Worm (Caenorhabditis elegans) whole organism, early embryonic: Measurements from ENCODE around the gene mlc-7.

Source experiments
- B0310.2 ChIP-seq: sonication (generic microtip); optimal IDR thresholded peaks from 2 replicates; lab custom pipeline; 2016; ENCODE audit warnings: mild to moderate bottlenecking, missing genetic modification characterization, missing compliant biosample characterization
- F13C5.2 ChIP-seq: sonication (generic microtip); optimal IDR thresholded peaks from 2 replicates; lab custom pipeline; 2017; ENCODE audit warnings: mild to moderate bottlenecking, missing genetic modification characterization, inconsistent platforms, missing compliant biosample characterization
- aly-1 ChIP-seq: sonication (generic microtip); optimal IDR thresholded peaks from 2 replicates; lab custom pipeline; 2016; ENCODE audit warnings: missing genetic modification characterization, missing compliant biosample characterization
- ama-1 ChIP-seq: fragments of 150-350 bp; optimal IDR thresholded peaks from 2 replicates; lab custom pipeline; 2014
- ceh-13 ChIP-seq: fragments of 200-800 bp; sonication (Bioruptor generic); optimal IDR thresholded peaks from 2 replicates; lab custom pipeline; 2018; ENCODE audit warnings: mild to moderate bottlenecking, missing genetic modification characterization, missing compliant biosample characterization
- ceh-36 ChIP-seq: sonication (generic microtip); optimal IDR thresholded peaks from 2 replicates; lab custom pipeline; 2016; ENCODE audit warnings: missing genetic modification characterization, inconsistent platforms, missing compliant biosample characterization
- ets-7 ChIP-seq: sonication (generic microtip); optimal IDR thresholded peaks from 2 replicates; lab custom pipeline; 2016; ENCODE audit warnings: missing genotype, missing genetic modification characterization, missing compliant biosample characterization
- flt-1 ChIP-seq: fragments of 200-800 bp; sonication (Bioruptor generic); IDR thresholded peaks from 2 replicates; pipeline ENCODE4 v1.3.6; 2022; ENCODE audit warnings: missing genetic modification characterization, missing compliant biosample characterization
- hmbx-1 ChIP-seq: sonication (generic microtip); optimal IDR thresholded peaks from 2 replicates; lab custom pipeline; 2016; ENCODE audit warnings: mild to moderate bottlenecking, missing genetic modification characterization, missing compliant biosample characterization
- hmg-4 ChIP-seq: fragments of 200-800 bp; sonication (Bioruptor generic); optimal IDR thresholded peaks from 2 replicates; lab custom pipeline; 2018; ENCODE audit warnings: mild to moderate bottlenecking, missing genetic modification characterization, missing compliant biosample characterization
- hnd-1 ChIP-seq: sonication (generic microtip); optimal IDR thresholded peaks from 2 replicates; lab custom pipeline; 2016; ENCODE audit warnings: missing genetic modification characterization, missing compliant biosample characterization
- pes-1 ChIP-seq: fragments of 200-800 bp; sonication (Bioruptor generic); IDR thresholded peaks from 2 replicates; pipeline ENCODE4 v1.3.6; 2022; ENCODE audit warnings: missing genetic modification reagents, missing genetic modification characterization, missing compliant biosample characterization
- scrt-1 ChIP-seq: fragments of 200-800 bp; sonication (Bioruptor generic); IDR thresholded peaks from 2 replicates; pipeline ENCODE4 v1.3.6; 2022; ENCODE audit warnings: missing genetic modification characterization, missing compliant biosample characterization
- sea-1 ChIP-seq: fragments of 200-800 bp; sonication (Bioruptor generic); conservative IDR thresholded peaks from 2 replicates; pipeline ENCODE4 v1.3.6; 2022; ENCODE audit warnings: missing genetic modification characterization, missing compliant biosample characterization
- tbx-11 ChIP-seq: fragments of 200-800 bp; sonication (Bioruptor generic); IDR thresholded peaks from 2 replicates; pipeline ENCODE4 v1.3.6; 2022; ENCODE audit warnings: missing genetic modification characterization, missing compliant biosample characterization
- tbx-37 ChIP-seq: fragments of 200-800 bp; sonication (Bioruptor generic); conservative IDR thresholded peaks from 2 replicates; pipeline ENCODE4 v1.3.6; 2022; ENCODE audit warnings: missing genetic modification reagents, missing genetic modification characterization, missing compliant biosample characterization
- tra-4 ChIP-seq: sonication (generic microtip); optimal IDR thresholded peaks from 2 replicates; lab custom pipeline; 2017; ENCODE audit warnings: missing genetic modification characterization, missing compliant biosample characterization

The mlc-7 gene

DNA sequence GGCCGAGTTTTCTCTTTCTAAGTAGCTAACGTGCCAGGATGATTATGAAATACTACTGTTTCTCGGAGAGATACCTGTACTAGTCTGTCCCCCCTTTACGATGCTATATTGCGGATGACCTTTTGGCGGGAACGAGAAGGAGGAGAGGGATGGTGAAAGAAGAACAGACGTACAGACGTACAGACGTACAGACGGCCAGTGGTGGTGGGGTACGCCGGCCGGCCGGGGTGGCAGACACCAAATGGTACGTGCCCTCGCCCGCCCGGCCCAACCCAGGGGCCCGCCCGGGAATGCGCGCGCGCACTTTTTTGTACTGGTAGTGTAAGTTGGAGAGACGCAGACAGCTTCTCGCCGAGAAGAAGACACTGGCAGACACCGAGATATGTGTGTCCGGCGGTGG lies 30.2 kb upstream of the mlc-7 start:
- TF ChIP-seq F13C5.2 (peak; percentile 25), hmg-4 (GFP tag; lab: Kevin White, UChicago) (peak; percentile 88), scrt-1 (GFP tag; lab: Robert Waterston, UW) (no peak), tbx-37 (GFP tag; lab: Robert Waterston, UW) (no peak), flt-1 (peak; percentile 35), B0310.2 (tag; lab: Kevin White, UChicago) (peak; percentile 48), hmbx-1 (tag; lab: Kevin White, UChicago) (no peak), hnd-1 (tag; lab: Kevin White, UChicago) (no peak), ceh-36 (peak; percentile 29), aly-1 (peak; percentile 46), sea-1 (GFP tag; lab: Robert Waterston, UW) (peak; percentile 66; the same call in 1 of the 2 replicates), tra-4 (tag; lab: Kevin White, UChicago) (peak; percentile 11), ets-7 (tag; lab: Kevin White, UChicago) (no peak), ceh-13 (no peak), pes-1 (GFP tag; lab: Robert Waterston, UW) (0 out of 2 replicates have a peak, but pooled peaks have one; percentile 26), tbx-11 (peak; percentile 37; the same call in 1 of the 2 replicates), ama-1 (lab: Kevin White, UChicago) (no peak)

DNA sequence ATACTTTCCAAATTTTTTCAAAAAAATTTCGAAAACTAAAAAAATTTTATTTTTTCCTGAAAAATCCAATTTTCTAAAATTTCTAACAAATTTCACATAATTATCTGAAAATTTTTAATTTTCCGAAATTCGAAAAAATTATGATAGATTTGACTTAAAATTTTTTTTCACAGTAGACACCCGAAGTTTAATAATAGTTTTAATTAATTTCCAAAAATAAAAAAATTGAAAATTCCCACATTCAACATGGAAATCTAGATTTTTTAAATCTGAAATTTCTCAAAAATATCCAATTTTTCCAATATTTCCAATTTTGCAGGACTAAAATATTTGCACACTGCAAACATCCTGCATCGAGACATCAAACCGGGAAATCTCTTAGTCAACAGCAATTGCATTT lies 29.3 kb upstream of the mlc-7 start:
- TF ChIP-seq F13C5.2: no peak
- TF ChIP-seq aly-1: no peak
- no peak for TF ChIP-seq scrt-1 (GFP tag; lab: Robert Waterston, UW)
- no peak for TF ChIP-seq tra-4 (tag; lab: Kevin White, UChicago)
- no peak for TF ChIP-seq hnd-1 (tag; lab: Kevin White, UChicago)
- TF ChIP-seq hmg-4 (GFP tag; lab: Kevin White, UChicago): no peak

DNA sequence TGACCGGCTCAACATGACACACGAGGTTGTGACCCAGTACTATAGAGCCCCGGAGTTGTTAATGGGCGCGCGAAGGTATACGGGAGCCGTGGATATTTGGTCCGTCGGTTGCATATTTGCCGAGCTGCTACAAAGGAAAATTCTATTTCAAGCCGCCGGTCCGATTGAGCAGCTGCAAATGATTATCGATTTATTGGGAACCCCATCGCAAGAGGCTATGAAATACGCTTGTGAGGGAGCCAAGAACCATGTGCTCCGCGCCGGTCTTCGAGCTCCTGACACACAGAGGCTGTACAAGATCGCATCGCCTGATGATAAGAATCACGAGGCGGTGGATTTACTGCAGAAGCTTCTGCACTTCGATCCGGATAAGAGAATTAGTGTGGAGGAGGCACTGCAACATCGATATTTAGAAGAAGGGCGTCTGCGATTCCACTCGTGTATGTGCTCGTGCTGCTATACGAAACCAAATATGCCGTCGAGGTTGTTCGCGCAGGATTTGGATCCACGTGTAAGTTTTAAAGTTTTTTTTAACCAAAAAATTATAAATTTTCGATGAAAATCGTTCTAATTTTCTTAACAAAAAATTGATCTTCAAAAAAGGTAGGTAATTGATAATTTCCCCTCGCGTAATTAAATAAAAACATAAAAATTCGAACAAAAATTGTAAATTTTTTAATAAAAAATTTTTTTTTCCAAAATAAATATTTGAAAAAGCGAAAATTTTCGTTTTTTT lies 28.7 kb upstream of the mlc-7 start:
- TF ChIP-seq ama-1 (lab: Kevin White, UChicago) (peak; percentile 31), tbx-37 (GFP tag; lab: Robert Waterston, UW) (no peak), ets-7 (tag; lab: Kevin White, UChicago) (no peak), hmg-4 (GFP tag; lab: Kevin White, UChicago) (no peak)

DNA sequence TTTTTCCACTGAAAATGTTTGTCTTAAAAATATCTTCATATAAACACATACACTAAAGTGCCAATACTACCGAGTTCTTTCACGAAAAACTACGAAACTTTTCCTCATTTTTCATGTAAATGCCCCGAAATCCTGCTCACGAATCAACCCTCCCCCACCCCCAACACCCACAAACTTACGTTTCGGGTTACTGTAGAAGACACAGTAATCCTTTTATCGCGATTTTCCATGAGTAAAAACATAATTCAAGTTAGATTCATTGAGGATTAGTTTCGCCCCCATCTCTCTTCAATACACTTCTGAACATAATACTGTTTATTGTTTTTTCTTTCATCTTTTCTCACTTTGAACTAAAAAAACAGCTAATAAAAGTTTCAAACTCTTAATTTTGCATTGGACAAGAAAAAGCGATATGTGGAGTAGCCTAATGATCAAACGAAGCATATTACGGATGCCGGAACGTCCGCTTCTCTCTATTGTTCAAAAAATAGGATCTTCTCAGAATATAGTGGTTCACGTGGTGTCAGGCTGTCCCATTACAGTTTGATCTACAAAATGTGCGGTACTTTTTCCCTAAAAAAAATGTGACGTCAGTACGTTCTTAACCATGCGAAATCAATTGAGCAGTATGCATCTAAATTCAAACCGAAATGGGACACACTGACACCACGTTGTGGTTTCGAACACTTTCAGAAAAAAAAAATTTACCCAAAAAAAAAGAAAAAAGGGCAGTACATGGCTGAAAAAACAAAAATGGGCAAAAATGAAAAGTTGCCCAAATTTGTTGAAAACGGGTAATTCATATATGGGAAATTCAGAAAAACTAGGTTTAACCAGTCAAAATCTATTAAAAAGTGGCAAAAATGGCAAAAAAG lies 27.0 kb upstream of the mlc-7 start:
- TF ChIP-seq pes-1 (GFP tag; lab: Robert Waterston, UW): no peak
- peak; percentile 9 for TF ChIP-seq ama-1 (lab: Kevin White, UChicago)

DNA sequence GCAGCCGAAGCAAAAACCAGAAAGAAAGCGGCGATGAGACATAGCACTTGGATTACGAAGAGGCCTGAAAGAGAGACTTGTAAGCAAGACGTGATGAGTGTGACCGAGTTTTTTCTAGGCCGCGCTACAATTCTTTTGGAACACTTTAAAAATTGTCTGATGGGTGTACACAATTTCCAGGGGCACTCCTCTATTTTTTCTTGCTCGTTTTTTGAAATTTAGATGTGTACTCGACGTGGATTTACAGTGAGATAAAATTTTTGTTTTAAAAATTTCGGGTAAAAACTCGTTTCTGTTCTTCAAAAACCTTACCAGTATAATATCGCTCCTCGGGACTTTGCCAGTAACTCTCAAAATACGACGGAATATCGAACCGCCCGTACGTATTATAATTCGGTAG lies 21.5 kb upstream of the mlc-7 start:
- TF ChIP-seq aly-1 (no peak), ama-1 (lab: Kevin White, UChicago) (no peak), tbx-11 (no peak), hnd-1 (tag; lab: Kevin White, UChicago) (no peak), hmg-4 (GFP tag; lab: Kevin White, UChicago) (no peak), hmbx-1 (tag; lab: Kevin White, UChicago) (no peak), ceh-36 (no peak), ceh-13 (no peak), sea-1 (GFP tag; lab: Robert Waterston, UW) (no peak), B0310.2 (tag; lab: Kevin White, UChicago) (no peak), tbx-37 (GFP tag; lab: Robert Waterston, UW) (no peak), flt-1 (no peak)

DNA sequence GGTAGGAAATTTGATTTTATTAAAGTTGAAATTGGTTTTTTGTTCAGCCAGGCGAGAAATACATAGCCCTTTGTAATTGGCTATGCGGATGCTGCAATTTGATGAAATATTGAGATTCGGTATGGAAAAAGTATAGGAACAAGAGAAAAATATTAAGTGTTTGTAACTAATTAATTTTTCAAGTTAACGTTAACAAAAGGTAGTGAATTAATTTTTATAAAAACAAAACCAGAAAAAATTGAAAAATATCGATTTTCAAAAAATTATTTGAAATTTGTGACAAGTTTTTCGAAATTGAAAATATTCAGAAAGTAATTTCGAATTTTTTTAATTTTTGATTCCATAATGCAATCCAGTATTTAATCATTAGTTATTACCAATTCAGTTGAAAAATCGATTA lies 19.7 kb upstream of the mlc-7 start, which contains the start of gene W06F12.2:
W06F12.2 (minus strand) TSS at position 101 of the 400 bp plus-strand sequence.
- TF ChIP-seq B0310.2 (tag; lab: Kevin White, UChicago) (no peak), hnd-1 (tag; lab: Kevin White, UChicago) (no peak), ama-1 (lab: Kevin White, UChicago) (no peak), ceh-36 (no peak), tra-4 (tag; lab: Kevin White, UChicago) (no peak), tbx-11 (no peak), hmbx-1 (tag; lab: Kevin White, UChicago) (no peak), scrt-1 (GFP tag; lab: Robert Waterston, UW) (no peak), ceh-13 (no peak), flt-1 (no peak), sea-1 (GFP tag; lab: Robert Waterston, UW) (no peak), aly-1 (no peak), tbx-37 (GFP tag; lab: Robert Waterston, UW) (no peak), pes-1 (GFP tag; lab: Robert Waterston, UW) (no peak), ets-7 (tag; lab: Kevin White, UChicago) (no peak)

DNA sequence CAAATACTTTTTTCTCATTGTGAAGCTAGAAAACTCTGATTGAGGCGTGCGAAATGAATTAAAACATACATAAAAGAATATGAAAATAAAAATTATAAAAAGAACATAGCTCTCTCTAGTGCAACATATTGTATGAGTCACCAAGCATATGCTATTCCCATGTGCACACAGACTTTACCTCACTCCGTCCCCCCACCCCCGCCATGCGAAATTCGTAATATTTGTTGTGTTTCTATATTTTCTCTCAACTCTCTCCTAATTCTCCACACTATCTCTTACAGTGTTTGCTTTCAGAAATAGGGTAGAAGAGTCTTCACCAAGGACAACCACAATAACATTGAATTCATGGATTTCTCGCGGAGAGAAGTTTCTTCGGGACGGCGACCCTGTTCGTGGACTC lies 18.6 kb upstream of the mlc-7 start:
- TF ChIP-seq aly-1: no peak
- TF ChIP-seq ets-7 (tag; lab: Kevin White, UChicago): no peak
- TF ChIP-seq hmbx-1 (tag; lab: Kevin White, UChicago): no peak
- no peak for TF ChIP-seq ceh-36
- TF ChIP-seq tbx-11: no peak
- no peak for TF ChIP-seq tra-4 (tag; lab: Kevin White, UChicago)
- TF ChIP-seq F13C5.2: no peak
- no peak for TF ChIP-seq flt-1
- no peak for TF ChIP-seq pes-1 (GFP tag; lab: Robert Waterston, UW)
- no peak for TF ChIP-seq tbx-37 (GFP tag; lab: Robert Waterston, UW)
- TF ChIP-seq hmg-4 (GFP tag; lab: Kevin White, UChicago): no peak
- no peak for TF ChIP-seq ceh-13
- no peak for TF ChIP-seq B0310.2 (tag; lab: Kevin White, UChicago)
